Fruit fly (Drosophila melanogaster) whole organism, embryonic: ENCODE measurements around the gene CG10347.
A peak's percentile ranks its signal among the peaks of the same experiment; 100 is the strongest.

ENCODE experiments used
- Atf6 ChIP-seq: fragments of 200-800 bp; sonication (Bioruptor generic); IDR thresholded peaks from 2 replicates; pipeline ENCODE4 v1.3.6; 2022; ENCODE audit warnings: missing biosample characterization, missing genetic modification characterization
- B-H1 ChIP-seq: fragments of 200-800 bp; sonication (Bioruptor generic); IDR thresholded peaks from 3 replicates; pipeline ENCODE4 v1.3.6; 2022; ENCODE audit warnings: missing biosample characterization, missing genetic modification characterization
- CG10274 ChIP-seq: fragments of 200-800 bp; sonication (Bioruptor generic); optimal IDR thresholded peaks from 3 replicates; lab custom pipeline; 2017; ENCODE audit warnings: missing biosample characterization, mild to moderate bottlenecking, missing genetic modification characterization
- CG10321 ChIP-seq: fragments of 200-800 bp; sonication (Bioruptor generic); IDR thresholded peaks from 2 replicates; pipeline ENCODE4 v1.3.6; 2022; ENCODE audit warnings: missing biosample characterization, missing genetic modification characterization
- CG10959 ChIP-seq: fragments of 200-800 bp; sonication (Bioruptor generic); IDR thresholded peaks from 2 replicates; pipeline ENCODE4 v1.3.6; 2022; ENCODE audit warnings: missing biosample characterization, missing genetic modification characterization
- CG11093 ChIP-seq: fragments of 200-800 bp; sonication (Bioruptor generic); IDR thresholded peaks from 3 replicates; pipeline ENCODE4 v1.3.6; 2022; ENCODE audit warnings: missing biosample characterization, missing genetic modification characterization
- CG12219 ChIP-seq: fragments of 200-800 bp; sonication (Bioruptor generic); optimal IDR thresholded peaks from 3 replicates; lab custom pipeline; 2018; ENCODE audit warnings: missing biosample characterization, mild to moderate bottlenecking, missing genetic modification characterization
- CG12299 ChIP-seq: fragments of 200-800 bp; sonication (Bioruptor generic); optimal IDR thresholded peaks from 2 replicates; lab custom pipeline; 2018; ENCODE audit warnings: missing biosample characterization, mild to moderate bottlenecking, missing genetic modification characterization
- CG12391 ChIP-seq: fragments of 200-800 bp; sonication (Bioruptor generic); optimal IDR thresholded peaks from 3 replicates; lab custom pipeline; 2018; ENCODE audit warnings: missing biosample characterization, mild to moderate bottlenecking, missing genetic modification characterization, moderate library complexity
- CG12659 ChIP-seq: fragments of 200-800 bp; sonication (Bioruptor generic); optimal IDR thresholded peaks from 3 replicates; lab custom pipeline; 2017; ENCODE audit warnings: mild to moderate bottlenecking, missing biosample characterization, missing genetic modification reagents, missing genetic modification characterization
- CG17568 ChIP-seq: fragments of 200-800 bp; sonication (Bioruptor generic); optimal IDR thresholded peaks from 2 replicates; lab custom pipeline; 2018; ENCODE audit warnings: missing biosample characterization, mild to moderate bottlenecking, missing genetic modification characterization, moderate library complexity
- CG18599 ChIP-seq: fragments of 200-800 bp; sonication (Bioruptor generic); optimal IDR thresholded peaks from 3 replicates; lab custom pipeline; 2017; ENCODE audit warnings: missing biosample characterization, missing genetic modification characterization, mild to moderate bottlenecking, moderate library complexity, missing genetic modification reagents
- CG2116 ChIP-seq: fragments of 200-800 bp; sonication (Bioruptor generic); optimal IDR thresholded peaks from 3 replicates; lab custom pipeline; 2018; ENCODE audit warnings: missing biosample characterization, mild to moderate bottlenecking, missing genetic modification characterization
- CG2712 ChIP-seq: fragments of 200-800 bp; optimal IDR thresholded peaks from 3 replicates; lab custom pipeline; 2019; ENCODE audit warnings: missing biosample characterization, mild to moderate bottlenecking, missing genetic modification characterization, moderate library complexity
- CG30431 ChIP-seq: fragments of 200-800 bp; sonication (Bioruptor generic); optimal IDR thresholded peaks from 2 replicates; lab custom pipeline; 2017; ENCODE audit warnings: missing biosample characterization, missing genetic modification characterization
- CG32532 ChIP-seq: fragments of 200-800 bp; sonication (Bioruptor generic); IDR thresholded peaks from 2 replicates; pipeline ENCODE4 v1.3.6; 2022; ENCODE audit warnings: missing biosample characterization, missing genetic modification characterization
- CG33213 ChIP-seq: fragments of 200-800 bp; sonication (Bioruptor generic); optimal IDR thresholded peaks from 3 replicates; lab custom pipeline; 2016; ENCODE audit warnings: missing biosample characterization, missing genetic modification characterization
- CG34224 ChIP-seq: fragments of 200-800 bp; sonication (Bioruptor generic); IDR thresholded peaks from 3 replicates; pipeline ENCODE4 v1.3.6; 2022; ENCODE audit warnings: missing biosample characterization, missing genetic modification characterization; ENCODE audit not compliant: partially characterized antibody
- CG6813 ChIP-seq: fragments of 200-800 bp; sonication (Bioruptor generic); optimal IDR thresholded peaks from 2 replicates; lab custom pipeline; 2017; ENCODE audit warnings: missing biosample characterization, missing genetic modification characterization, mild to moderate bottlenecking, moderate library complexity, missing genetic modification reagents
- CG9437 ChIP-seq: fragments of 200-800 bp; sonication (Bioruptor generic); optimal IDR thresholded peaks from 2 replicates; lab custom pipeline; 2018; ENCODE audit warnings: missing biosample characterization, mild to moderate bottlenecking, missing genetic modification characterization
- CG9727 ChIP-seq: fragments of 200-800 bp; sonication (Bioruptor generic); optimal IDR thresholded peaks from 3 replicates; lab custom pipeline; 2017; ENCODE audit warnings: missing biosample characterization, mild to moderate bottlenecking, missing genetic modification characterization
- CG9876 ChIP-seq: fragments of 200-800 bp; sonication (Bioruptor generic); optimal IDR thresholded peaks from 2 replicates; lab custom pipeline; 2016; ENCODE audit warnings: missing biosample characterization, missing genetic modification characterization
- D19B ChIP-seq: fragments of 200-800 bp; sonication (Bioruptor generic); optimal IDR thresholded peaks from 2 replicates; lab custom pipeline; 2017; ENCODE audit warnings: missing biosample characterization, mild to moderate bottlenecking, missing genetic modification characterization
- Dad ChIP-seq: fragments of 200-800 bp; sonication (Bioruptor generic); optimal IDR thresholded peaks from 3 replicates; lab custom pipeline; 2016; ENCODE audit warnings: missing biosample characterization, missing genetic modification characterization
- Dbx ChIP-seq: fragments of 200-800 bp; sonication (Bioruptor generic); IDR thresholded peaks from 3 replicates; pipeline ENCODE4 v1.3.6; 2022; ENCODE audit warnings: missing biosample characterization, missing genetic modification characterization
- Dref ChIP-seq: fragments of 200-800 bp; sonication (Bioruptor generic); IDR thresholded peaks from 2 replicates; pipeline ENCODE4 v1.3.6; 2022; ENCODE audit warnings: missing biosample characterization, missing genetic modification characterization
- HHEX ChIP-seq: fragments of 200-800 bp; sonication (Bioruptor generic); optimal IDR thresholded peaks from 3 replicates; lab custom pipeline; 2017; ENCODE audit warnings: missing biosample characterization, mild to moderate bottlenecking, missing genetic modification characterization, missing genetic modification reagents
- HLHmδ ChIP-seq: fragments of 200-800 bp; sonication (Bioruptor generic); optimal IDR thresholded peaks from 2 replicates; lab custom pipeline; 2018; ENCODE audit warnings: missing biosample characterization, mild to moderate bottlenecking, missing genetic modification characterization, moderate library complexity
- Hmr ChIP-seq: fragments of 200-800 bp; sonication (Bioruptor generic); optimal IDR thresholded peaks from 3 replicates; lab custom pipeline; 2017; ENCODE audit warnings: mild to moderate bottlenecking, missing biosample characterization, missing genetic modification reagents, missing genetic modification characterization
- Hr78 ChIP-seq, 2 experiments: fragments of 200-800 bp in 1 of 2; fragments of >200 bp in 1 of 2; sonication (Bioruptor generic) in 1 of 2; optimal IDR thresholded peaks; 2 replicates each; lab custom pipeline; 2017 to 2019; ENCODE audit warnings: missing biosample characterization in 2 of 2, missing genetic modification characterization in 2 of 2, mild to moderate bottlenecking in 1 of 2, moderate library complexity in 1 of 2
- Lhr ChIP-seq: fragments of 200-800 bp; sonication (Bioruptor generic); optimal IDR thresholded peaks from 3 replicates; lab custom pipeline; 2017; ENCODE audit warnings: mild to moderate bottlenecking, missing biosample characterization, missing genetic modification reagents, missing genetic modification characterization
- Mes4 ChIP-seq: fragments of 200-800 bp; sonication (Bioruptor generic); optimal IDR thresholded peaks from 2 replicates; lab custom pipeline; 2016; ENCODE audit warnings: missing biosample characterization, missing genetic modification characterization
- Nf-YC ChIP-seq: fragments of 200-800 bp; optimal IDR thresholded peaks from 3 replicates; lab custom pipeline; 2019; ENCODE audit warnings: missing biosample characterization, mild to moderate bottlenecking, missing genetic modification characterization, moderate library complexity
- Rfx ChIP-seq: fragments of 200-800 bp; sonication (Bioruptor generic); IDR thresholded peaks from 2 replicates; pipeline ENCODE4 v1.3.6; 2022; ENCODE audit warnings: missing biosample characterization, missing genetic modification characterization
- Scr ChIP-seq: fragments of 200-800 bp; sonication (Bioruptor generic); IDR thresholded peaks from 2 replicates; pipeline ENCODE4 v1.3.6; 2022; ENCODE audit warnings: missing biosample characterization, missing genetic modification characterization; ENCODE audit not compliant: partially characterized antibody
- ase ChIP-seq: fragments of 200-800 bp; sonication (Bioruptor generic); IDR thresholded peaks from 3 replicates; pipeline ENCODE4 v1.3.6; 2022; ENCODE audit warnings: missing biosample characterization, missing genetic modification characterization
- esg ChIP-seq: fragments of 200-800 bp; sonication (Bioruptor generic); conservative IDR thresholded peaks from 2 replicates; pipeline ENCODE4 v1.3.6; 2022; ENCODE audit warnings: missing biosample characterization, missing genetic modification characterization
- ewg ChIP-seq: fragments of 200-800 bp; sonication (Bioruptor generic); optimal IDR thresholded peaks from 3 replicates; lab custom pipeline; 2017; ENCODE audit warnings: mild to moderate bottlenecking, missing biosample characterization, missing genetic modification reagents, missing genetic modification characterization
- gem ChIP-seq: fragments of 200-800 bp; sonication (Bioruptor generic); optimal IDR thresholded peaks from 2 replicates; lab custom pipeline; 2019; ENCODE audit warnings: missing biosample characterization, mild to moderate bottlenecking, missing genetic modification characterization, moderate library complexity
- grau ChIP-seq: fragments of 200-800 bp; optimal IDR thresholded peaks from 3 replicates; lab custom pipeline; 2019; ENCODE audit warnings: missing biosample characterization, mild to moderate bottlenecking, missing genetic modification characterization, moderate library complexity
- gt ChIP-seq: fragments of 200-800 bp; sonication (Bioruptor generic); IDR thresholded peaks from 2 replicates; pipeline ENCODE4 v1.3.6; 2022; ENCODE audit warnings: missing biosample characterization, missing genetic modification characterization
- inv ChIP-seq: fragments of 200-800 bp; sonication (Bioruptor generic); IDR thresholded peaks from 2 replicates; pipeline ENCODE4 v1.3.6; 2022; ENCODE audit warnings: missing biosample characterization, missing genetic modification characterization; ENCODE audit not compliant: partially characterized antibody
- mirr ChIP-seq: fragments of 200-800 bp; sonication (Bioruptor generic); optimal IDR thresholded peaks from 3 replicates; lab custom pipeline; 2018; ENCODE audit warnings: missing biosample characterization, mild to moderate bottlenecking, missing genetic modification characterization
- row ChIP-seq: fragments of 200-800 bp; sonication (Bioruptor generic); IDR thresholded peaks from 3 replicates; pipeline ENCODE4 v1.3.6; 2022; ENCODE audit warnings: missing biosample characterization, missing genetic modification characterization
- sob ChIP-seq: fragments of 200-800 bp; sonication (Bioruptor generic); IDR thresholded peaks from 2 replicates; pipeline ENCODE4 v1.3.6; 2022; ENCODE audit warnings: missing biosample characterization, missing genetic modification characterization
- stwl ChIP-seq: fragments of 200-800 bp; sonication (Bioruptor generic); optimal IDR thresholded peaks from 3 replicates; lab custom pipeline; 2018; ENCODE audit warnings: missing biosample characterization, mild to moderate bottlenecking, missing genetic modification characterization, moderate library complexity
- tgo ChIP-seq: fragments of 200-800 bp; sonication (Bioruptor generic); IDR thresholded peaks from 3 replicates; pipeline ENCODE4 v1.3.6; 2022; ENCODE audit warnings: missing biosample characterization, missing genetic modification characterization
- trh ChIP-seq: fragments of 200-800 bp; sonication (Bioruptor generic); optimal IDR thresholded peaks from 2 replicates; lab custom pipeline; 2016; ENCODE audit warnings: missing biosample characterization, missing genetic modification characterization

The CG10347 gene

DNA sequence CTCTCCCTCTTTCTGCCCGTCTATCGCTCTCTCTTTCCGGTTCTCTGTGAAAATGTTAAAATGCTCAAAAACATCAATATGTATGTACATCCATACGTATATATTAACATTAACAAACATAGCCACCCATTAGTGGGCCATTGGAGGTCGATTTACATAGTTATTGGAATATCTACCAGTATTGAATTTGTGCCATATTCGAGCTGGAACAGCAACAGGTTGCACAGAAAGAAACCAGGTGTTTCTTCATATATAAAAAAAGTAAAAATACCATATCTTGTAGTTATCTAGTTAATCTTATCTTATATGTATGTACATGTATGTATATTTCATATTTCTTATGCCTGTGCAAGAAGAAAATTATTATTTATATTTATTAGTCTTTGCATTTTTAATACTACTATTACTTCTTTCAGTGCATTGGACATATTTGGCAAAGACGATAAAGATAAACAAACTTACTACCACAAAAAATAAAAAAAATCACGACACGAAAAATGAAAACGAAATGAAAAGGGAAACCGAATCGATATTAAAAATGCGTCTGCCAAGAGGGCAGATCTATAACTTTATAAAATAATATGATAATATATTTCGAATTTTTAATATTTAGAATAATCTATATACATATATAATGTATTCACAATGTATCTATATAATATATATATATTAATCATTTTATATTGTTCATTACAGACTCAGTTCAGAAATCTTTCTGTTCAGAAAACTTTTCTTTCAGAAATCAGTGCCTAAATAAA lies 6.0 kb downstream of the CG10347 start (continued):
- peak; percentile 53 for TF ChIP-seq CG2712 (tag; lab: Kevin White, UChicago)
- TF ChIP-seq Dbx (GFP tag; lab: Robert Waterston, UW): no peak
- peak; percentile 13 for TF ChIP-seq Nf-YC (tag; lab: Kevin White, UChicago)
- no peak for TF ChIP-seq Dref
- TF ChIP-seq CG12219 (GFP tag; lab: Kevin White, UChicago): peak; percentile 15
- peak; percentile 59 for TF ChIP-seq mirr
- peak; percentile 21; the same call in 1 of the 3 replicates for TF ChIP-seq B-H1 (GFP tag; lab: Robert Waterston, UW)
- peak; percentile 41; the same call in 1 of the 2 replicates for TF ChIP-seq sob (GFP tag; lab: Robert Waterston, UW)
- TF ChIP-seq CG12299 (tag; lab: Kevin White, UChicago): peak; percentile 13
- TF ChIP-seq CG10321 (GFP tag; lab: Robert Waterston, UW): no peak
- no peak for TF ChIP-seq CG33213 (GFP tag; lab: Kevin White, UChicago)
- TF ChIP-seq CG10274 (GFP tag; lab: Kevin White, UChicago): no peak
- TF ChIP-seq CG10959 (GFP tag; lab: Robert Waterston, UW): no peak
- TF ChIP-seq tgo (GFP tag; lab: Robert Waterston, UW): peak; percentile 69
- peak; percentile 49 for TF ChIP-seq CG12391 (tag; lab: Kevin White, UChicago)
- TF ChIP-seq D19B (GFP tag; lab: Kevin White, UChicago): no peak
- TF ChIP-seq grau: peak; percentile 60
- TF ChIP-seq Hmr (GFP tag; lab: Kevin White, UChicago): peak; percentile 45
- TF ChIP-seq trh (GFP tag; lab: Kevin White, UChicago): no peak
- 0 out of 2 replicates have a peak, but pooled peaks have one; percentile 8 for TF ChIP-seq CG32532
- no peak for TF ChIP-seq CG30431 (GFP tag; lab: Kevin White, UChicago)
- TF ChIP-seq HLHmδ (GFP tag; lab: Kevin White, UChicago): no peak
- TF ChIP-seq Atf6 (GFP tag; lab: Robert Waterston, UW): 0 out of 2 replicates have a peak, but pooled peaks have one; percentile 43
- TF ChIP-seq ewg (GFP tag; lab: Kevin White, UChicago): peak; percentile 14
- TF ChIP-seq CG2116: no peak
- TF ChIP-seq CG9876 (GFP tag; lab: Kevin White, UChicago): no peak
- peak; percentile 30 for TF ChIP-seq HHEX (GFP tag; lab: Kevin White, UChicago)
- no peak for TF ChIP-seq CG34224
- no peak for TF ChIP-seq ase (GFP tag; lab: Robert Waterston, UW)
- TF ChIP-seq Dad (GFP tag; lab: Kevin White, UChicago): no peak
- no peak for TF ChIP-seq Lhr (GFP tag; lab: Kevin White, UChicago)
- no peak for TF ChIP-seq Scr
- TF ChIP-seq CG11093 (GFP tag; lab: Robert Waterston, UW): 0 out of 3 replicates have a peak, but pooled peaks have one; percentile 13
- TF ChIP-seq stwl (tag; lab: Kevin White, UChicago): no peak
- peak; percentile 14 for TF ChIP-seq CG9437 (GFP tag; lab: Kevin White, UChicago)
- TF ChIP-seq CG18599 (GFP tag; lab: Kevin White, UChicago): no peak
- TF ChIP-seq Mes4 (GFP tag; lab: Kevin White, UChicago): no peak
- no peak for TF ChIP-seq Hr78 (GFP tag; optimal IDR thresholded peaks at IDR 0.05; lab: Kevin White, UChicago)
- TF ChIP-seq CG9727 (GFP tag; lab: Kevin White, UChicago): peak; percentile 16
- TF ChIP-seq gem: peak; percentile 71
- peak; percentile 34 for TF ChIP-seq CG12659
- no peak for TF ChIP-seq inv (GFP tag; lab: Robert Waterston, UW)
- TF ChIP-seq Rfx (GFP tag; lab: Robert Waterston, UW): 0 out of 2 replicates have a peak, but pooled peaks have one; percentile 36
- peak; percentile 55 for TF ChIP-seq row (GFP tag; lab: Robert Waterston, UW)
- no peak for TF ChIP-seq gt (GFP tag; lab: Robert Waterston, UW)
- no peak for TF ChIP-seq CG6813 (GFP tag; lab: Kevin White, UChicago)
- TF ChIP-seq esg (GFP tag; lab: Robert Waterston, UW): 0 out of 2 replicates have a peak, but pooled peaks have one; percentile 21
- TF ChIP-seq CG17568 (GFP tag; lab: Kevin White, UChicago): peak; percentile 0
